Fruit fly (Drosophila melanogaster): ENCODE results near the gene Smyd4-2.

Gene Smyd4-2

dm6 chr3L:12414189-12414964 lies 12.6 kb upstream of the Smyd4-2 start, which contains the start of gene SCaMC (continued):
- no peak for TF ChIP-seq dysf (GFP tag; IDR thresholded peaks at IDR 0.05)
- TF ChIP-seq CG34376 (GFP tag; optimal IDR thresholded peaks at IDR 0.05) = peak; percentile 65
- TF ChIP-seq Dfd (GFP tag; optimal IDR thresholded peaks at IDR 0.05) = no peak
- TF ChIP-seq CG14965 (GFP tag; optimal IDR thresholded peaks at IDR 0.05; ENCODE audit: borderline replicate concordance) = no peak
- no peak for TF ChIP-seq CG30403 (GFP tag; optimal IDR thresholded peaks at IDR 0.05)
- TF ChIP-seq pita (GFP tag; optimal IDR thresholded peaks at IDR 0.05) = peak; percentile 73
- peak; percentile 32 for TF ChIP-seq CHES-1-like (GFP tag; optimal IDR thresholded peaks at IDR 0.05)
- peak; percentile 52 for TF ChIP-seq CG13287 (GFP tag; IDR thresholded peaks at IDR 0.05; ENCODE audit: partially characterized antibody)
- no peak for TF ChIP-seq Neu2 (GFP tag; optimal IDR thresholded peaks at IDR 0.05; ENCODE audit: borderline replicate concordance)
- TF ChIP-seq gcm (GFP tag; optimal IDR thresholded peaks at IDR 0.05) = peak; percentile 24
- no peak for TF ChIP-seq CG4424 (GFP tag; optimal IDR thresholded peaks at IDR 0.05)
- TF ChIP-seq CTCF (GFP tag; optimal IDR thresholded peaks at IDR 0.05) = no peak
- TF ChIP-seq CG6272 (GFP tag; IDR thresholded peaks at IDR 0.05) = no peak
- TF ChIP-seq CrebB (tag; optimal IDR thresholded peaks at IDR 0.05) = peak; percentile 32
- peak; percentile 64 for TF ChIP-seq Elba2 (GFP tag; optimal IDR thresholded peaks at IDR 0.05)
- TF ChIP-seq CG13775 (GFP tag; optimal IDR thresholded peaks at IDR 0.05) = no peak
- TF ChIP-seq NC2α (GFP tag; optimal IDR thresholded peaks at IDR 0.05) = no peak
- no peak for TF ChIP-seq ERR (GFP tag; optimal IDR thresholded peaks at IDR 0.05)
- no peak for TF ChIP-seq CG3726 (GFP tag; IDR thresholded peaks at IDR 0.05)
- peak; percentile 55; the same call in 1 of the 2 replicates for TF ChIP-seq CG3847 (GFP tag; IDR thresholded peaks at IDR 0.05)
- peak; percentile 48 for TF ChIP-seq lbe (GFP tag; optimal IDR thresholded peaks at IDR 0.05)
- 0 out of 3 replicates have a peak, but pooled peaks have one; percentile 31 for TF ChIP-seq HLH4C (GFP tag; IDR thresholded peaks at IDR 0.05; ENCODE audit: partially characterized antibody)
- no peak for TF ChIP-seq Ada2b (GFP tag; IDR thresholded peaks at IDR 0.05)
- TF ChIP-seq Nf-YC (tag; optimal IDR thresholded peaks at IDR 0.05) = peak; percentile 33
- peak; percentile 31; the same call in 1 of the 3 replicates for TF ChIP-seq row (GFP tag; IDR thresholded peaks at IDR 0.05)
- peak; percentile 100 for TF ChIP-seq sug (tag; optimal IDR thresholded peaks at IDR 0.05)
- no peak for TF ChIP-seq CG17361 (GFP tag; IDR thresholded peaks at IDR 0.05)
- no peak for TF ChIP-seq eyg (GFP tag; optimal IDR thresholded peaks at IDR 0.05)
- no peak for TF ChIP-seq pnt (GFP tag; optimal IDR thresholded peaks at IDR 0.05)
- no peak for TF ChIP-seq CG9817 (tag; optimal IDR thresholded peaks at IDR 0.05)
- TF ChIP-seq pum (GFP tag; optimal IDR thresholded peaks at IDR 0.05) = no peak
- peak; percentile 45 for TF ChIP-seq gsb-n (tag; optimal IDR thresholded peaks at IDR 0.05)
- peak; percentile 56 for TF ChIP-seq CG2712 (tag; optimal IDR thresholded peaks at IDR 0.05)
- no peak for TF ChIP-seq jumu (GFP tag; optimal IDR thresholded peaks at IDR 0.05)
- no peak for TF ChIP-seq kay (GFP tag; optimal IDR thresholded peaks at IDR 0.05)
- TF ChIP-seq CG8089 (GFP tag; optimal IDR thresholded peaks at IDR 0.05) = no peak
- TF ChIP-seq onecut (GFP tag; IDR thresholded peaks at IDR 0.05) = no peak
- no peak for TF ChIP-seq CG3838 (GFP tag; optimal IDR thresholded peaks at IDR 0.05)
- TF ChIP-seq CG1024 (GFP tag; IDR thresholded peaks at IDR 0.05) = no peak
- peak; percentile 27 for TF ChIP-seq CG12391 (tag; optimal IDR thresholded peaks at IDR 0.05)
- no peak for TF ChIP-seq CG6683 (GFP tag; optimal IDR thresholded peaks at IDR 0.05)
- TF ChIP-seq CG12744 (GFP tag; optimal IDR thresholded peaks at IDR 0.05) = no peak
- TF ChIP-seq Sin3A (optimal IDR thresholded peaks at IDR 0.05) = peak; percentile 20
- no peak for TF ChIP-seq ase (GFP tag; IDR thresholded peaks at IDR 0.05)
- no peak for TF ChIP-seq NC2β (GFP tag; optimal IDR thresholded peaks at IDR 0.05)
- no peak for TF ChIP-seq CG15696 (tag; optimal IDR thresholded peaks at IDR 0.05)
- peak; percentile 16 for TF ChIP-seq PHDP (tag; optimal IDR thresholded peaks at IDR 0.05)
- TF ChIP-seq Drgx (GFP tag; IDR thresholded peaks at IDR 0.05) = no peak
- peak; percentile 49 for TF ChIP-seq Dref (GFP tag; IDR thresholded peaks at IDR 0.05)
- TF ChIP-seq Rfx (GFP tag; IDR thresholded peaks at IDR 0.05) = 0 out of 2 replicates have a peak, but pooled peaks have one; percentile 33
- peak; percentile 35 for TF ChIP-seq CG30020 (tag; optimal IDR thresholded peaks at IDR 0.05)
